Fruit fly (Drosophila melanogaster) whole organism, embryonic: Measurements from ENCODE around the gene mwh.
A peak's percentile ranks its signal among the peaks of the same experiment; 100 is the strongest.

Source experiments
- Bgb ChIP-seq: fragments of 200-800 bp; sonication (Bioruptor generic); IDR thresholded peaks from 2 replicates; pipeline ENCODE4 v1.3.6; 2022; ENCODE audit warnings: missing biosample characterization, missing genetic modification characterization; ENCODE audit not compliant: partially characterized antibody
- CG11504 ChIP-seq: fragments of 200-800 bp; sonication (Bioruptor generic); optimal IDR thresholded peaks from 3 replicates; lab custom pipeline; 2019; ENCODE audit warnings: missing biosample characterization, mild to moderate bottlenecking, missing genetic modification characterization, moderate library complexity
- CG12104 ChIP-seq: fragments of 200-800 bp; sonication (Bioruptor generic); optimal IDR thresholded peaks from 3 replicates; lab custom pipeline; 2016; ENCODE audit warnings: missing biosample characterization, missing genetic modification characterization
- CG12769 ChIP-seq: fragments of 200-800 bp; sonication (Bioruptor generic); optimal IDR thresholded peaks from 2 replicates; lab custom pipeline; 2019; ENCODE audit warnings: missing biosample characterization, mild to moderate bottlenecking, missing genetic modification characterization, moderate library complexity
- CG15011 ChIP-seq: fragments of 200-800 bp; sonication (Bioruptor generic); optimal IDR thresholded peaks from 3 replicates; lab custom pipeline; 2018; ENCODE audit warnings: missing biosample characterization, mild to moderate bottlenecking, missing genetic modification characterization
- CG15073 ChIP-seq: fragments of 200-800 bp; sonication (Bioruptor generic); optimal IDR thresholded peaks from 2 replicates; lab custom pipeline; 2016; ENCODE audit warnings: missing biosample characterization, missing genetic modification characterization
- CG16779 ChIP-seq: fragments of 200-800 bp; sonication (Bioruptor generic); IDR thresholded peaks from 2 replicates; pipeline ENCODE4 v1.3.6; 2022; ENCODE audit warnings: missing biosample characterization, missing genetic modification characterization
- CG3847 ChIP-seq: fragments of 200-800 bp; sonication (Bioruptor generic); IDR thresholded peaks from 2 replicates; pipeline ENCODE4 v1.3.6; 2022; ENCODE audit warnings: missing biosample characterization, missing genetic modification characterization
- CG7839 ChIP-seq: fragments of 200-800 bp; sonication (Bioruptor generic); optimal IDR thresholded peaks from 3 replicates; lab custom pipeline; 2018; ENCODE audit warnings: missing biosample characterization, mild to moderate bottlenecking, missing genetic modification characterization, moderate library complexity
- CG8290 ChIP-seq, 3 experiments: fragments of 200-800 bp; sonication (Bioruptor generic); optimal IDR thresholded peaks; 2 replicates each; lab custom pipeline; 2016 to 2019; ENCODE audit warnings: missing biosample characterization in 3 of 3, missing genetic modification characterization in 3 of 3, mild to moderate bottlenecking in 2 of 3, moderate library complexity in 1 of 3
- CkIIα-i1 ChIP-seq: fragments of 200-800 bp; sonication (Bioruptor generic); IDR thresholded peaks from 2 replicates; pipeline ENCODE4 v1.3.6; 2022; ENCODE audit warnings: missing biosample characterization, missing genetic modification characterization
- Dbx ChIP-seq: fragments of 200-800 bp; sonication (Bioruptor generic); IDR thresholded peaks from 3 replicates; pipeline ENCODE4 v1.3.6; 2022; ENCODE audit warnings: missing biosample characterization, missing genetic modification characterization
- Dip3 ChIP-seq: fragments of 200-800 bp; sonication (Bioruptor generic); optimal IDR thresholded peaks from 3 replicates; lab custom pipeline; 2016; ENCODE audit warnings: missing biosample characterization, missing genetic modification characterization
- Dp ChIP-seq: fragments of 200-800 bp; sonication (Bioruptor generic); optimal IDR thresholded peaks from 2 replicates; lab custom pipeline; 2018; ENCODE audit warnings: missing biosample characterization, mild to moderate bottlenecking, missing genetic modification characterization, moderate library complexity
- Drgx ChIP-seq: fragments of 200-800 bp; sonication (Bioruptor generic); IDR thresholded peaks from 2 replicates; pipeline ENCODE4 v1.3.6; 2022; ENCODE audit warnings: missing biosample characterization, missing genetic modification characterization
- Gsc ChIP-seq: fragments of 200-800 bp; sonication (Bioruptor generic); IDR thresholded peaks from 2 replicates; pipeline ENCODE4 v1.3.6; 2022; ENCODE audit warnings: missing biosample characterization, missing genetic modification characterization
- HLH3B ChIP-seq: fragments of 200-800 bp; sonication (Bioruptor generic); IDR thresholded peaks from 2 replicates; pipeline ENCODE4 v1.3.6; 2022; ENCODE audit warnings: missing biosample characterization, missing genetic modification characterization
- Hr78 ChIP-seq, 2 experiments: fragments of 200-800 bp in 1 of 2; fragments of >200 bp in 1 of 2; sonication (Bioruptor generic) in 1 of 2; optimal IDR thresholded peaks; 2 replicates each; lab custom pipeline; 2017 to 2019; ENCODE audit warnings: missing biosample characterization in 2 of 2, missing genetic modification characterization in 2 of 2, mild to moderate bottlenecking in 1 of 2, moderate library complexity in 1 of 2
- MESR4 ChIP-seq: fragments of 200-800 bp; sonication (Bioruptor generic); optimal IDR thresholded peaks from 2 replicates; lab custom pipeline; 2018; ENCODE audit warnings: missing biosample characterization, mild to moderate bottlenecking, missing genetic modification characterization, moderate library complexity
- Med ChIP-seq: fragments of 200-800 bp; sonication (Bioruptor generic); peaks from one replicate; lab custom pipeline; 2016; ENCODE audit warnings: missing biosample characterization, missing genetic modification characterization, mild to moderate bottlenecking, inconsistent platforms, moderate library complexity
- Myb ChIP-seq: fragments of 200-800 bp; sonication (Bioruptor generic); optimal IDR thresholded peaks from 2 replicates; lab custom pipeline; 2016; ENCODE audit warnings: missing biosample characterization, missing genetic modification characterization
- Nf-YB ChIP-seq: fragments of 200-800 bp; sonication (Bioruptor generic); optimal IDR thresholded peaks from 3 replicates; lab custom pipeline; 2019; ENCODE audit warnings: missing biosample characterization, mild to moderate bottlenecking, missing genetic modification characterization, moderate library complexity
- PHDP ChIP-seq: fragments of 200-800 bp; sonication (Bioruptor generic); optimal IDR thresholded peaks from 3 replicates; lab custom pipeline; 2018; ENCODE audit warnings: missing biosample characterization, mild to moderate bottlenecking, missing genetic modification characterization, moderate library complexity
- Poxn ChIP-seq: fragments of 200-800 bp; sonication (Bioruptor generic); IDR thresholded peaks from 2 replicates; pipeline ENCODE4 v1.3.6; 2022; ENCODE audit warnings: missing biosample characterization, missing genetic modification characterization
- Tbp ChIP-seq: fragments of >200 bp; optimal IDR thresholded peaks from 2 replicates; lab custom pipeline; 2018; ENCODE audit warnings: missing biosample characterization, missing genetic modification characterization
- Trl ChIP-seq, 3 experiments: fragments of >200 bp in 2 of 3; fragments of 200-800 bp in 1 of 3; sonication (Bioruptor generic) in 1 of 3; optimal IDR thresholded peaks; 2 replicates in 1 of 3; 3 replicates in 2 of 3; lab custom pipeline; 2016 to 2017; ENCODE audit warnings: missing biosample characterization in 1 of 3, missing genetic modification characterization in 1 of 3
- Vsx1 ChIP-seq: fragments of 200-800 bp; sonication (Bioruptor generic); optimal IDR thresholded peaks from 2 replicates; lab custom pipeline; 2017; ENCODE audit warnings: missing biosample characterization, mild to moderate bottlenecking, missing genetic modification characterization, missing genetic modification reagents
- abd-A ChIP-seq: fragments of 200-800 bp; sonication (Bioruptor generic); optimal IDR thresholded peaks from 3 replicates; lab custom pipeline; 2019; ENCODE audit warnings: missing biosample characterization, mild to moderate bottlenecking, missing genetic modification characterization, moderate library complexity
- ato ChIP-seq: fragments of 200-800 bp; sonication (Bioruptor generic); IDR thresholded peaks from 2 replicates; pipeline ENCODE4 v1.3.6; 2022; ENCODE audit warnings: missing biosample characterization, missing genetic modification characterization; ENCODE audit not compliant: partially characterized antibody
- bab2 ChIP-seq: fragments of 200-800 bp; sonication (Bioruptor generic); optimal IDR thresholded peaks from 2 replicates; lab custom pipeline; 2016; ENCODE audit warnings: missing biosample characterization, missing genetic modification characterization
- dysf ChIP-seq: fragments of 200-800 bp; sonication (Bioruptor generic); IDR thresholded peaks from 3 replicates; pipeline ENCODE4 v1.3.6; 2022; ENCODE audit warnings: missing biosample characterization, missing genetic modification characterization
- gcm ChIP-seq: fragments of 200-800 bp; sonication (Bioruptor generic); optimal IDR thresholded peaks from 2 replicates; lab custom pipeline; 2019; ENCODE audit warnings: missing biosample characterization, mild to moderate bottlenecking, missing genetic modification characterization, moderate library complexity
- gcm2 ChIP-seq: fragments of 200-800 bp; sonication (Bioruptor generic); optimal IDR thresholded peaks from 2 replicates; lab custom pipeline; 2016; ENCODE audit warnings: missing biosample characterization, missing genetic modification characterization
- hbn ChIP-seq: fragments of 200-800 bp; sonication (Bioruptor generic); IDR thresholded peaks from 2 replicates; pipeline ENCODE4 v1.3.6; 2022; ENCODE audit warnings: missing biosample characterization, missing genetic modification characterization; ENCODE audit not compliant: partially characterized antibody
- hth ChIP-seq: fragments of >200 bp; optimal IDR thresholded peaks from 2 replicates; lab custom pipeline; 2017; ENCODE audit warnings: inconsistent platforms
- knrl ChIP-seq: fragments of 200-800 bp; sonication (Bioruptor generic); IDR thresholded peaks from 3 replicates; pipeline ENCODE4 v1.3.6; 2022; ENCODE audit warnings: missing biosample characterization, missing genetic modification characterization; ENCODE audit not compliant: partially characterized antibody
- lmd ChIP-seq: fragments of 200-800 bp; sonication (Bioruptor generic); IDR thresholded peaks from 2 replicates; pipeline ENCODE4 v1.3.6; 2022; ENCODE audit warnings: missing biosample characterization, missing genetic modification characterization
- lola ChIP-seq, 3 experiments: fragments of >200 bp in 2 of 3; fragments of 200-800 bp in 1 of 3; sonication (Bioruptor generic) in 1 of 3; optimal IDR thresholded peaks; 2 replicates each; lab custom pipeline; 2017 to 2019; ENCODE audit warnings: missing biosample characterization in 3 of 3, missing genetic modification characterization in 3 of 3, mild to moderate bottlenecking in 1 of 3, moderate library complexity in 1 of 3
- mld ChIP-seq: fragments of 200-800 bp; sonication (Bioruptor generic); IDR thresholded peaks from 3 replicates; pipeline ENCODE4 v1.3.6; 2022; ENCODE audit warnings: missing biosample characterization, missing genetic modification characterization; ENCODE audit not compliant: partially characterized antibody
- org-1 ChIP-seq: fragments of 200-800 bp; sonication (Bioruptor generic); optimal IDR thresholded peaks from 2 replicates; lab custom pipeline; 2017; ENCODE audit warnings: missing biosample characterization, missing genetic modification characterization
- pzg ChIP-seq: fragments of 200-800 bp; sonication (Bioruptor generic); optimal IDR thresholded peaks from 3 replicates; lab custom pipeline; 2018; ENCODE audit warnings: missing biosample characterization, mild to moderate bottlenecking, missing genetic modification characterization, moderate library complexity
- ranshi ChIP-seq: fragments of 200-800 bp; sonication (Bioruptor generic); IDR thresholded peaks from 2 replicates; pipeline ENCODE4 v1.3.6; 2022; ENCODE audit warnings: missing biosample characterization, missing genetic modification characterization
- rib ChIP-seq: fragments of 200-800 bp; sonication (Bioruptor generic); IDR thresholded peaks from 2 replicates; pipeline ENCODE4 v1.3.6; 2022; ENCODE audit warnings: missing biosample characterization, missing genetic modification characterization
- row ChIP-seq: fragments of 200-800 bp; sonication (Bioruptor generic); IDR thresholded peaks from 3 replicates; pipeline ENCODE4 v1.3.6; 2022; ENCODE audit warnings: missing biosample characterization, missing genetic modification characterization
- sd ChIP-seq: fragments of 200-800 bp; sonication (Bioruptor generic); optimal IDR thresholded peaks from 3 replicates; lab custom pipeline; 2018; ENCODE audit warnings: missing biosample characterization, mild to moderate bottlenecking, missing genetic modification characterization, moderate library complexity
- ssp ChIP-seq: fragments of 200-800 bp; sonication (Bioruptor generic); IDR thresholded peaks from 2 replicates; pipeline ENCODE4 v1.3.6; 2022; ENCODE audit warnings: missing biosample characterization, missing genetic modification characterization

mwh gene

dm6 chr3L:1275767-1276166 lies 75.2 kb downstream of the mwh start, which contains the start of gene CG32333 (continued):
- TF ChIP-seq Trl (optimal IDR thresholded peaks at IDR 0.05; lab: Kevin White, UChicago), result peak; percentile 42 to 68
- TF ChIP-seq Trl (GFP tag; optimal IDR thresholded peaks at IDR 0.05; lab: Kevin White, UChicago), result no peak
- TF ChIP-seq PHDP, result no peak
- no peak for TF ChIP-seq Myb (GFP tag; lab: Kevin White, UChicago)
- peak; percentile 31 for TF ChIP-seq sd (tag; lab: Kevin White, UChicago)
- 0 out of 2 replicates have a peak, but pooled peaks have one; percentile 16 for TF ChIP-seq CG16779 (GFP tag; lab: Robert Waterston, UW)
- TF ChIP-seq pzg (GFP tag; lab: Kevin White, UChicago), result no peak
- TF ChIP-seq abd-A (tag; lab: Kevin White, UChicago), result peak; percentile 2
- no peak for TF ChIP-seq hbn (GFP tag; lab: Robert Waterston, UW)
- peak; percentile 67 for TF ChIP-seq Med
- TF ChIP-seq CG12769 (tag; lab: Kevin White, UChicago), result peak; percentile 28
- peak; percentile 34; the same call in 1 of the 2 replicates for TF ChIP-seq ranshi (GFP tag; lab: Robert Waterston, UW)
- no peak for TF ChIP-seq knrl (GFP tag; lab: Robert Waterston, UW)
- TF ChIP-seq, all 482 proteins: peak for 15

dm6 chr3L:1277937-1278336 lies 77.4 kb downstream of the mwh start:
- no peak for TF ChIP-seq Vsx1
- no peak for TF ChIP-seq gcm2 (GFP tag; lab: Kevin White, UChicago)
- TF ChIP-seq Dbx, result no peak
- TF ChIP-seq Bgb (GFP tag; lab: Robert Waterston, UW), result no peak

dm6 chr3L:1279685-1280084 lies 79.1 kb downstream of the mwh start:
- TF ChIP-seq CG7839 (tag; lab: Kevin White, UChicago) (no peak), Med (peak; percentile 19), ato (no peak), Nf-YB (GFP tag; lab: Kevin White, UChicago) (no peak), Tbp (GFP tag; lab: Kevin White, UChicago) (no peak), lmd (GFP tag; lab: Robert Waterston, UW) (0 out of 2 replicates have a peak, but pooled peaks have one; percentile 9), Gsc (no peak), hth (lab: Kevin White, UChicago) (no peak), Drgx (GFP tag; lab: Robert Waterston, UW) (peak; percentile 26; the same call in 1 of the 2 replicates), gcm (GFP tag; lab: Kevin White, UChicago) (no peak), dysf (peak; percentile 28; the same call in 1 of the 3 replicates), CG8290 (GFP tag; optimal IDR thresholded peaks at IDR 0.05; lab: Kevin White, UChicago) (no peak), CG8290 (tag; optimal IDR thresholded peaks at IDR 0.05; lab: Kevin White, UChicago) (peak in 1 of 2 experiments; percentile 12), rib (GFP tag; lab: Robert Waterston, UW) (no peak), CG3847 (GFP tag; lab: Robert Waterston, UW) (0 out of 2 replicates have a peak, but pooled peaks have one; percentile 16), CG12104 (no peak), lola (GFP tag; optimal IDR thresholded peaks at IDR 0.05; lab: Kevin White, UChicago) (no peak), CkIIα-i1 (GFP tag; lab: Robert Waterston, UW) (no peak), ssp (0 out of 2 replicates have a peak, but pooled peaks have one; percentile 11), Hr78 (GFP tag; optimal IDR thresholded peaks at IDR 0.05; lab: Kevin White, UChicago) (no peak), bab2 (no peak), HLH3B (GFP tag; lab: Robert Waterston, UW) (no peak), hbn (GFP tag; lab: Robert Waterston, UW) (no peak), CG15011 (GFP tag; lab: Kevin White, UChicago) (no peak), CG15073 (GFP tag; lab: Kevin White, UChicago) (no peak), CG11504 (no peak), org-1 (GFP tag; lab: Kevin White, UChicago) (no peak), MESR4 (GFP tag; lab: Kevin White, UChicago) (no peak), Poxn (no peak), Dip3 (GFP tag; lab: Kevin White, UChicago) (no peak), mld (no peak), row (GFP tag; lab: Robert Waterston, UW) (peak; percentile 30; the same call in 1 of the 3 replicates), Dp (GFP tag; lab: Kevin White, UChicago) (no peak)
